Fruit fly (Drosophila melanogaster) whole organism, pupa: ENCODE data around the gene CG13921.

Experiments
- CG10348 ChIP-seq: fragments of 200-800 bp; sonication (Bioruptor generic); IDR thresholded peaks from 2 replicates; pipeline ENCODE4 v1.3.6; 2022; ENCODE audit warnings: missing biosample characterization, missing genetic modification characterization
- CG12605 ChIP-seq: fragments of 200-800 bp; sonication (Bioruptor generic); IDR thresholded peaks from 2 replicates; pipeline ENCODE4 v1.3.6; 2022; ENCODE audit warnings: missing biosample characterization, missing genetic modification characterization
- CG13204 ChIP-seq: fragments of 200-800 bp; sonication (Bioruptor generic); optimal IDR thresholded peaks from 2 replicates; lab custom pipeline; 2018; ENCODE audit warnings: missing biosample characterization, mild to moderate bottlenecking, missing genetic modification characterization, moderate library complexity
- CG14655 ChIP-seq: fragments of 200-800 bp; sonication (Bioruptor generic); optimal IDR thresholded peaks from 3 replicates; lab custom pipeline; 2017; ENCODE audit warnings: mild to moderate bottlenecking, missing biosample characterization, missing genetic modification reagents, missing genetic modification characterization
- CG15710 ChIP-seq: fragments of 200-800 bp; sonication (Bioruptor generic); optimal IDR thresholded peaks from 2 replicates; lab custom pipeline; 2018; ENCODE audit warnings: missing biosample characterization, mild to moderate bottlenecking, missing genetic modification characterization, moderate library complexity
- CG17806 ChIP-seq: fragments of 200-800 bp; sonication (Bioruptor generic); optimal IDR thresholded peaks from 2 replicates; lab custom pipeline; 2018; ENCODE audit warnings: missing biosample characterization, mild to moderate bottlenecking, missing genetic modification characterization, moderate library complexity
- CG32121 ChIP-seq: fragments of 200-800 bp; sonication (Bioruptor generic); IDR thresholded peaks from 2 replicates; pipeline ENCODE4 v1.3.6; 2022; ENCODE audit warnings: missing biosample characterization, missing genetic modification characterization
- CG34367 ChIP-seq: fragments of 200-800 bp; sonication (Bioruptor generic); optimal IDR thresholded peaks from 2 replicates; lab custom pipeline; 2018; ENCODE audit warnings: missing biosample characterization, mild to moderate bottlenecking, missing genetic modification characterization
- CG4496 ChIP-seq: fragments of 200-800 bp; sonication (Bioruptor generic); IDR thresholded peaks from 3 replicates; pipeline ENCODE4 v1.3.6; 2022; ENCODE audit warnings: missing biosample characterization, missing genetic modification characterization
- CG8159 ChIP-seq: fragments of 200-800 bp; sonication (Bioruptor generic); optimal IDR thresholded peaks from 3 replicates; lab custom pipeline; 2018; ENCODE audit warnings: missing biosample characterization, mild to moderate bottlenecking, missing genetic modification characterization, moderate library complexity
- CG8301 ChIP-seq: fragments of 200-800 bp; sonication (Bioruptor generic); optimal IDR thresholded peaks from 2 replicates; lab custom pipeline; 2018; ENCODE audit warnings: missing biosample characterization, mild to moderate bottlenecking, missing genetic modification characterization
- CG9948 ChIP-seq: fragments of 200-800 bp; sonication (Bioruptor generic); optimal IDR thresholded peaks from 2 replicates; lab custom pipeline; 2018; ENCODE audit warnings: missing biosample characterization, mild to moderate bottlenecking, missing genetic modification characterization, moderate library complexity
- D1 ChIP-seq: fragments of 200-800 bp; sonication (Bioruptor generic); optimal IDR thresholded peaks from 2 replicates; lab custom pipeline; 2018; ENCODE audit warnings: missing biosample characterization, mild to moderate bottlenecking, missing genetic modification characterization, moderate library complexity
- EcR ChIP-seq: fragments of 200-800 bp; sonication (Bioruptor generic); optimal IDR thresholded peaks from 3 replicates; lab custom pipeline; 2019; ENCODE audit warnings: missing biosample characterization, missing genetic modification characterization, mild to moderate bottlenecking, moderate library complexity, missing genetic modification reagents
- Ets98B ChIP-seq: fragments of 200-800 bp; sonication (Bioruptor generic); IDR thresholded peaks from 2 replicates; pipeline ENCODE4 v1.3.6; 2022; ENCODE audit warnings: missing biosample characterization, missing genetic modification characterization
- Pif1A ChIP-seq: fragments of 200-800 bp; sonication (Bioruptor generic); optimal IDR thresholded peaks from 3 replicates; lab custom pipeline; 2016; ENCODE audit warnings: missing biosample characterization, missing genetic modification characterization
- Pif1B ChIP-seq: fragments of 200-800 bp; sonication (Bioruptor generic); optimal IDR thresholded peaks from 3 replicates; lab custom pipeline; 2016; ENCODE audit warnings: missing biosample characterization, missing genetic modification characterization
- Snoo ChIP-seq: fragments of 200-800 bp; sonication (Bioruptor generic); optimal IDR thresholded peaks from 3 replicates; lab custom pipeline; 2017; ENCODE audit warnings: missing biosample characterization, mild to moderate bottlenecking, missing genetic modification characterization, inconsistent platforms
- fd96Ca ChIP-seq: fragments of 200-800 bp; sonication (Bioruptor generic); IDR thresholded peaks from 3 replicates; pipeline ENCODE4 v1.3.6; 2022; ENCODE audit warnings: missing biosample characterization, missing genetic modification characterization
- gl ChIP-seq: fragments of 200-800 bp; sonication (Bioruptor generic); optimal IDR thresholded peaks from 2 replicates; lab custom pipeline; 2018; ENCODE audit warnings: missing biosample characterization, mild to moderate bottlenecking, missing genetic modification characterization
- rn ChIP-seq: fragments of 200-800 bp; sonication (Bioruptor generic); IDR thresholded peaks from 2 replicates; pipeline ENCODE4 v1.3.6; 2022; ENCODE audit warnings: missing biosample characterization, missing genetic modification characterization

The CG13921 gene

DNA sequence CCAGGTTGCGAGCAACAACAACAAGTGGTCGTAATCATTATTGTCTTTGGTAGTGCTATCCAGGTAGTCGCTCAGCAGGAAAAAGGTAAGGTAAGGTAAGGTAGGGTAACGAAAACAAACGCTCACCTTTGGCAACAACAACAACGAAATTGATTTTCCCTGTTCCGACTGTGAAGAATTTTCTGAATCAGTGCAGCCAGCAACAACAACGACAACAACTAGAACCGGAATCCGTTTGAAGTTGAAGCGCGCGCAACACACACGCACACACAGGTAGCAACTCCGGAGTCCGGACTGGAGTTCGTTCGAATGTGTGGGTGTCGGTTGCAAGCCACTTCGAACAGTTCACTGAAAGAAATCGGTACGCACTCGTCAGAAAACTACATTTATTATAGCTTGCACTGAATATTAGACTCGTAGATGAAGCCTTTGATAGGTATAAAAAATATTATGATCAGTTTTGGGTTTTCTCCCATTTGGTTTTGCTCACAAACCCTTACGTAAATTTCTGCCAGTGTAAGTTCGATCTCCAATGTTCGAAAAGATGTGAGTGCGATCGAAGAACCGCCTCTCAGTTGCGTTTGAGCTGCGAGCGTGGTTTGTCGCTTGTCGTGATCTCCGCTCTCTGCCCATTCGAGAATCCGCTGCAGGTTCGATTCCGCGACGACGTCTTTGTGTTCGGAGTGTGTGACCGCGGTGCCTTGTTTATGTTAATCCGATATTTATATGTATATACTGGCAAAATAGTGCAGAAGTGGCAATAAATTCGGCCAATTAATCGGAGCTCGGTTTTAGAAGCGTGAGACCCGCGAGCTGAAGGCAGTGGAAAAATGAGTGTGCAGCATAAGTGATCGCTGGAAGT is at the start of gene CG13921:
CG13921 (plus strand) TSS at position 570 of the 862 bp plus-strand sequence.
- TF ChIP-seq CG9948 (tag; lab: Kevin White, UChicago) (peak; percentile 100), CG32121 (GFP tag; lab: Robert Waterston, UW) (peak; percentile 100), CG15710 (tag; lab: Kevin White, UChicago) (peak; percentile 99), CG13204 (GFP tag; lab: Kevin White, UChicago) (peak; percentile 97), rn (GFP tag; lab: Robert Waterston, UW) (peak; percentile 99), D1 (tag; lab: Kevin White, UChicago) (no peak), CG12605 (peak; percentile 99), Pif1A (GFP tag; lab: Kevin White, UChicago) (peak; percentile 100), gl (tag; lab: Kevin White, UChicago) (peak; percentile 99), CG4496 (GFP tag; lab: Robert Waterston, UW) (peak; percentile 100), Pif1B (peak; percentile 100), CG8301 (tag; lab: Kevin White, UChicago) (peak; percentile 100), CG10348 (GFP tag; lab: Robert Waterston, UW) (peak; percentile 98), CG8159 (tag; lab: Kevin White, UChicago) (peak; percentile 100), EcR (GFP tag; lab: Kevin White, UChicago) (peak; percentile 69), Snoo (tag; lab: Kevin White, UChicago) (peak; percentile 100), Ets98B (GFP tag; lab: Robert Waterston, UW) (peak; percentile 99), CG34367 (peak; percentile 99), CG17806 (peak; percentile 100), CG14655 (GFP tag; lab: Kevin White, UChicago) (peak; percentile 100), fd96Ca (GFP tag; lab: Robert Waterston, UW) (peak; percentile 100)
- TF ChIP-seq, all 21 proteins: peak for 20

DNA sequence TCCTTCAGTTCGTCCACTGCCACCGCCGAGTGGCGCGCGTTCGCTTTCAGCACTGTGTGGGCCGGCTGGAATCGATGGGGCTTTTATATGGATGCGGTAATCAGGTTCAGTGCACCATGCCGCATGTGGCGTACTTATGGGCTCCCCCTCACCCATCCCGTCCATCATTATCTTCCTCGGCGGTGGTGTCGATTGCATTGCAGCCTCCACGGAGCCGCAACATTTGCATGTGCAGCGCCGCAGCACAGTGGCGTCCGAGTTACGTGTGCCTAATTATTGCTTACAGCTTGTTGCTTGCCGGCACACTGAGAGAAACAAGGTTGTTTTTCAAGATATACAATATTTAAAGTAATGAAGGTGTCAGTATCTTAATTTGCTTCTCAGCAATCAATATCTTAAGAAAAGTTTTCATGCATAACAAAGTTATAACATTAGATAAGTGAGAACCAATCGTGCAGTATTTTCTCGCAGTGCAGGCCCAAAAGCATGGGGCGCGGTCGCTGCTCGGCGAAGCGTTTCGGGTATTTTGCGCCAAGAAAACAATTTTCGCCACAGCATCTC is 44.3 kb upstream of the CG13921 start, which contains the start of gene CG13931:
CG13931 (minus strand) TSS at position 41 of the 561 bp plus-strand sequence.
- TF ChIP-seq CG9948 (tag; lab: Kevin White, UChicago) (peak; percentile 60), CG34367 (peak; percentile 68), CG17806 (peak; percentile 61), CG12605 (peak; percentile 58), Pif1A (GFP tag; lab: Kevin White, UChicago) (peak; percentile 61), rn (GFP tag; lab: Robert Waterston, UW) (peak; percentile 56), Ets98B (GFP tag; lab: Robert Waterston, UW) (peak; percentile 78), CG14655 (GFP tag; lab: Kevin White, UChicago) (peak; percentile 72), CG8159 (tag; lab: Kevin White, UChicago) (peak; percentile 69), CG10348 (GFP tag; lab: Robert Waterston, UW) (0 out of 2 replicates have a peak, but pooled peaks have one; percentile 25), Pif1B (peak; percentile 55), Snoo (tag; lab: Kevin White, UChicago) (peak; percentile 38), gl (tag; lab: Kevin White, UChicago) (peak; percentile 58), CG8301 (tag; lab: Kevin White, UChicago) (peak; percentile 67), CG13204 (GFP tag; lab: Kevin White, UChicago) (peak; percentile 24), CG32121 (GFP tag; lab: Robert Waterston, UW) (peak; percentile 78), CG15710 (tag; lab: Kevin White, UChicago) (peak; percentile 64), D1 (tag; lab: Kevin White, UChicago) (no peak), EcR (GFP tag; lab: Kevin White, UChicago) (peak; percentile 60), fd96Ca (GFP tag; lab: Robert Waterston, UW) (peak; percentile 81; the same call in 2 of the 3 replicates), CG4496 (GFP tag; lab: Robert Waterston, UW) (peak; percentile 79)

dm6 chr3L:1709161-1709560 is 37.5 kb upstream of the CG13921 start:
- TF ChIP-seq fd96Ca (GFP tag; lab: Robert Waterston, UW) (no peak), EcR (GFP tag; lab: Kevin White, UChicago) (peak; percentile 52)
- TF ChIP-seq, all 21 proteins: peak for 1

DNA sequence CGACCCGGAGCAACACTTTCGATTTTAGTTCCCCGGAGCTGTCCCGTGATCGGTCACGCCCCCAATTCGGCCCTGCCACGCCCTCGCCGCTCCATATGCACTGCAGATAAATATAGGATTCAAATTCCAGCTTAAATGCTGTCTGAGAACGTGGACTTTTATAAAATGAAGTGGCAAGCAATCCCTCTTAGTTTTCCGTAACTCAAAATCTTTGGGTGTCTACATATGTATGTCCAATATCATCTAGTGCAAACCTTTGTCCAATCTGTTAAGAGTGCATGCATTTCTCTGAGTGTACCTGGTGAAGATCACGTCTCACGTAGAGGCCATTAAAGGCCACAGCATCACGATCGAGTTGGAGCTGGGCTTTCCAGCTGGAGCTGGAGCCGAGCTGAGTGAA is 36.1 kb upstream of the CG13921 start:
- TF ChIP-seq CG4496 (GFP tag; lab: Robert Waterston, UW), result peak; percentile 54; the same call in 1 of the 3 replicates
- no peak for TF ChIP-seq CG10348 (GFP tag; lab: Robert Waterston, UW)
- TF ChIP-seq rn (GFP tag; lab: Robert Waterston, UW), result no peak
- peak; percentile 51 for TF ChIP-seq CG17806
- no peak for TF ChIP-seq CG12605
- no peak for TF ChIP-seq EcR (GFP tag; lab: Kevin White, UChicago)
- TF ChIP-seq CG8159 (tag; lab: Kevin White, UChicago), result peak; percentile 61
- peak; percentile 42 for TF ChIP-seq CG9948 (tag; lab: Kevin White, UChicago)
- TF ChIP-seq CG8301 (tag; lab: Kevin White, UChicago), result no peak
- TF ChIP-seq CG32121 (GFP tag; lab: Robert Waterston, UW), result no peak
- TF ChIP-seq Snoo (tag; lab: Kevin White, UChicago), result no peak
- TF ChIP-seq CG14655 (GFP tag; lab: Kevin White, UChicago), result peak; percentile 39
- TF ChIP-seq fd96Ca (GFP tag; lab: Robert Waterston, UW), result peak; percentile 56; the same call in 1 of the 3 replicates
- no peak for TF ChIP-seq CG34367
- no peak for TF ChIP-seq D1 (tag; lab: Kevin White, UChicago)
- peak; percentile 32 for TF ChIP-seq Pif1A (GFP tag; lab: Kevin White, UChicago)
- no peak for TF ChIP-seq gl (tag; lab: Kevin White, UChicago)
- TF ChIP-seq Pif1B, result no peak
- no peak for TF ChIP-seq Ets98B (GFP tag; lab: Robert Waterston, UW)
- TF ChIP-seq CG13204 (GFP tag; lab: Kevin White, UChicago), result no peak
- peak; percentile 27 for TF ChIP-seq CG15710 (tag; lab: Kevin White, UChicago)
